Worm (Caenorhabditis elegans): ENCODE data around the gene egl-15.

ce11 chrX:10970629-10971028 is 45.6 kb upstream of the egl-15 start, which contains the start of gene K09C8.8:
- no peak for TF ChIP-seq nhr-11 (tag; optimal IDR thresholded peaks at IDR 0.05)
- no peak for TF ChIP-seq eyg-1 (tag; optimal IDR thresholded peaks at IDR 0.05)
- no peak for TF ChIP-seq fkh-6 (tag; optimal IDR thresholded peaks at IDR 0.05)
- no peak for TF ChIP-seq zip-5 (tag; optimal IDR thresholded peaks at IDR 0.05)
- TF ChIP-seq ama-1 (optimal IDR thresholded peaks at IDR 0.05): no peak
- no peak for TF ChIP-seq hlh-15 (tag; optimal IDR thresholded peaks at IDR 0.05)
- no peak for TF ChIP-seq unc-55 (GFP tag; optimal IDR thresholded peaks at IDR 0.05)
- no peak for TF ChIP-seq hlh-6 (tag; optimal IDR thresholded peaks at IDR 0.05)
- no peak for TF ChIP-seq elt-2 (tag; optimal IDR thresholded peaks at IDR 0.05)
- no peak for TF ChIP-seq ceh-22 (tag; optimal IDR thresholded peaks at IDR 0.05)
- TF ChIP-seq ceh-34 (tag; optimal IDR thresholded peaks at IDR 0.05): no peak
- no peak for TF ChIP-seq C38D4.7 (GFP tag; optimal IDR thresholded peaks at IDR 0.05)
- TF ChIP-seq tbx-2 (tag; optimal IDR thresholded peaks at IDR 0.05): no peak

Data from whole organism, late embryonic.